Worm (Caenorhabditis elegans): ENCODE data around the gene F32D8.2.

The F32D8.2 gene

ce11 chrV:10893510-10894128 lies 10.0 kb downstream of the F32D8.2 start, which contains the start of gene F32D8.4:
F32D8.4 (minus strand) TSS chrV:10893560.
- TF ChIP-seq zfh-2 (GFP tag; conservative IDR thresholded peaks at IDR 0.05) (no peak), pha-4 (tag; optimal IDR thresholded peaks at IDR 0.05) (no peak), tbx-9 (tag; optimal IDR thresholded peaks at IDR 0.05; ENCODE audit: borderline replicate concordance) (no peak), madf-3 (GFP tag; IDR thresholded peaks at IDR 0.05) (no peak), tlf-1 (GFP tag; optimal IDR thresholded peaks at IDR 0.05) (no peak), athp-1 (tag; optimal IDR thresholded peaks at IDR 0.05) (no peak), nhr-120 (GFP tag; IDR thresholded peaks at IDR 0.05) (no peak), ztf-25 (GFP tag; IDR thresholded peaks at IDR 0.05) (no peak), somi-1 (GFP tag; optimal IDR thresholded peaks at IDR 0.05) (no peak), T26A5.8 (tag; optimal IDR thresholded peaks at IDR 0.05) (no peak), let-526 (GFP tag; IDR thresholded peaks at IDR 0.05) (no peak), repo-1 (tag; optimal IDR thresholded peaks at IDR 0.05) (no peak), D2030.7 (GFP tag; IDR thresholded peaks at IDR 0.05) (no peak), F33H1.4 (GFP tag; IDR thresholded peaks at IDR 0.05) (no peak), ama-1 (optimal IDR thresholded peaks at IDR 0.05) (no peak), ama-1 (GFP tag; optimal IDR thresholded peaks at IDR 0.05) (no peak)

ce11 chrV:10894601-10895000 lies 11.0 kb downstream of the F32D8.2 start, which contains the start of the genes F32D8.14 and F32D8.5:
F32D8.14 (minus strand) TSS chrV:10894788.
F32D8.5 (plus strand) TSS chrV:10894800.
- peak; percentile 62 for TF ChIP-seq pbrm-1 (GFP tag; IDR thresholded peaks at IDR 0.05)
- TF ChIP-seq ztf-6 (GFP tag; IDR thresholded peaks at IDR 0.05), result no peak
- peak; percentile 70 for TF ChIP-seq snpc-3.4 (tag; optimal IDR thresholded peaks at IDR 0.05)
- TF ChIP-seq unc-130 (GFP tag; optimal IDR thresholded peaks at IDR 0.05), result peak; percentile 39
- no peak for TF ChIP-seq ztf-26 (tag; optimal IDR thresholded peaks at IDR 0.05)
- TF ChIP-seq ztf-18 (tag; optimal IDR thresholded peaks at IDR 0.05), result peak; percentile 51
- TF ChIP-seq madf-6 (GFP tag; IDR thresholded peaks at IDR 0.05), result peak; percentile 53; the same call in 1 of the 2 replicates
- TF ChIP-seq ztf-25 (GFP tag; IDR thresholded peaks at IDR 0.05), result 0 out of 2 replicates have a peak, but pooled peaks have one; percentile 17
- TF ChIP-seq ceh-100 (GFP tag; IDR thresholded peaks at IDR 0.05), result no peak
- 0 out of 2 replicates have a peak, but pooled peaks have one; percentile 49 for TF ChIP-seq rcor-1 (GFP tag; IDR thresholded peaks at IDR 0.05)
- peak; percentile 13 for TF ChIP-seq repo-1 (tag; optimal IDR thresholded peaks at IDR 0.05)
- 0 out of 2 replicates have a peak, but pooled peaks have one; percentile 25 for TF ChIP-seq C06A6.2 (GFP tag; conservative IDR thresholded peaks at IDR 0.05)
- peak; percentile 8 for TF ChIP-seq ccch-3 (GFP tag; optimal IDR thresholded peaks at IDR 0.05)
- peak; percentile 85 for TF ChIP-seq ZK185.1 (tag; optimal IDR thresholded peaks at IDR 0.05; ENCODE audit: poor library complexity, severe bottlenecking)
- TF ChIP-seq hmg-1.2 (GFP tag; IDR thresholded peaks at IDR 0.05), result peak; percentile 48; the same call in 1 of the 2 replicates
- no peak for TF ChIP-seq ceh-79 (tag; optimal IDR thresholded peaks at IDR 0.05)
- TF ChIP-seq lag-1 (GFP tag; IDR thresholded peaks at IDR 0.05), result no peak
- TF ChIP-seq F23B12.7 (tag; optimal IDR thresholded peaks at IDR 0.05; ENCODE audit: insufficient read depth), result no peak
- peak; percentile 28; the same call in 1 of the 2 replicates for TF ChIP-seq F33H1.4 (GFP tag; IDR thresholded peaks at IDR 0.05)
- peak; percentile 69 for TF ChIP-seq D2030.7 (GFP tag; IDR thresholded peaks at IDR 0.05)
- peak; percentile 84 for TF ChIP-seq ceh-27 (GFP tag; optimal IDR thresholded peaks at IDR 0.05)
- no peak for TF ChIP-seq snpc-4 (GFP tag; optimal IDR thresholded peaks at IDR 0.05)
- peak in 2 of 4 experiments; percentile 55 to 68 for TF ChIP-seq snpc-4 (tag; optimal IDR thresholded peaks at IDR 0.05)
- peak; percentile 41 for TF ChIP-seq K12H6.12 (tag; optimal IDR thresholded peaks at IDR 0.05)
- no peak for TF ChIP-seq lir-1 (GFP tag; conservative IDR thresholded peaks at IDR 0.05)
- TF ChIP-seq attf-5 (GFP tag; optimal IDR thresholded peaks at IDR 0.05), result peak; percentile 60
- TF ChIP-seq ztf-28 (GFP tag; IDR thresholded peaks at IDR 0.05), result peak; percentile 83; the same call in 1 of the 2 replicates
- TF ChIP-seq efl-1 (GFP tag; optimal IDR thresholded peaks at IDR 0.05), result peak; percentile 43
- peak; percentile 32 for TF ChIP-seq nhr-80 (tag; optimal IDR thresholded peaks at IDR 0.05)
- TF ChIP-seq somi-1 (GFP tag; optimal IDR thresholded peaks at IDR 0.05), result no peak
- TF ChIP-seq F10E7.11 (tag; optimal IDR thresholded peaks at IDR 0.05), result no peak
- peak; percentile 5 for TF ChIP-seq T07F8.4 (tag; optimal IDR thresholded peaks at IDR 0.05)
- peak; percentile 30 for TF ChIP-seq lsl-1 (GFP tag; optimal IDR thresholded peaks at IDR 0.05)
- no peak for TF ChIP-seq cebp-1 (GFP tag; IDR thresholded peaks at IDR 0.05)
- peak; percentile 56 for TF ChIP-seq cebp-1 (tag; optimal IDR thresholded peaks at IDR 0.05)
- TF ChIP-seq mcd-1 (GFP tag; IDR thresholded peaks at IDR 0.05), result peak; percentile 92

Measured in whole organism, young adult.